Fruit fly (Drosophila melanogaster) whole organism, prepupa: ENCODE results near the gene nmd.

ENCODE experiments used
- CG10669 ChIP-seq: fragments of 200-800 bp; sonication (Bioruptor generic); optimal IDR thresholded peaks from 3 replicates; lab custom pipeline; 2018; ENCODE audit warnings: missing biosample characterization, mild to moderate bottlenecking, missing genetic modification characterization, moderate library complexity
- CG11902 ChIP-seq: fragments of 200-800 bp; sonication (Bioruptor generic); optimal IDR thresholded peaks from 3 replicates; lab custom pipeline; 2016; ENCODE audit warnings: missing biosample characterization, missing genetic modification characterization
- CG32006 ChIP-seq: fragments of 200-800 bp; sonication (Bioruptor generic); optimal IDR thresholded peaks from 3 replicates; lab custom pipeline; 2017; ENCODE audit warnings: missing biosample characterization, mild to moderate bottlenecking, missing genetic modification characterization
- CG6163 ChIP-seq: fragments of 200-800 bp; sonication (Bioruptor generic); IDR thresholded peaks from 3 replicates; pipeline ENCODE4 v1.3.6; 2022; ENCODE audit warnings: missing biosample characterization, missing genetic modification characterization
- CG6808 ChIP-seq: fragments of 200-800 bp; sonication (Bioruptor generic); optimal IDR thresholded peaks from 3 replicates; lab custom pipeline; 2017; ENCODE audit warnings: missing biosample characterization, missing genetic modification characterization, mild to moderate bottlenecking, moderate library complexity, missing genetic modification reagents
- CG6854 ChIP-seq: fragments of 200-800 bp; sonication (Bioruptor generic); optimal IDR thresholded peaks from 2 replicates; lab custom pipeline; 2017; ENCODE audit warnings: missing biosample characterization, mild to moderate bottlenecking, missing genetic modification characterization
- Eip78C ChIP-seq: fragments of 200-800 bp; sonication (Bioruptor generic); peaks from one replicate; lab custom pipeline; 2016; ENCODE audit warnings: missing biosample characterization, missing genetic modification characterization
- Hr38 ChIP-seq: sonication (Bioruptor generic); optimal IDR thresholded peaks from 2 replicates; lab custom pipeline; 2016; ENCODE audit warnings: missing biosample characterization, missing genetic modification characterization
- Hr39 ChIP-seq: fragments of 200-800 bp; sonication (Bioruptor generic); optimal IDR thresholded peaks from 2 replicates; lab custom pipeline; 2016; ENCODE audit warnings: missing biosample characterization, missing genetic modification characterization
- cyc ChIP-seq: fragments of 200-800 bp; sonication (Bioruptor generic); optimal IDR thresholded peaks from 3 replicates; lab custom pipeline; 2016; ENCODE audit warnings: missing biosample characterization, missing genetic modification characterization
- eg ChIP-seq: fragments of 200-800 bp; sonication (Bioruptor generic); IDR thresholded peaks from 3 replicates; pipeline ENCODE4 v1.3.6; 2022; ENCODE audit warnings: missing biosample characterization, missing genetic modification characterization
- fd59A ChIP-seq: fragments of 200-800 bp; sonication (Bioruptor generic); optimal IDR thresholded peaks from 2 replicates; lab custom pipeline; 2017; ENCODE audit warnings: missing biosample characterization, mild to moderate bottlenecking, missing genetic modification characterization, missing genetic modification reagents
- vri ChIP-seq: fragments of 200-800 bp; sonication (Bioruptor generic); optimal IDR thresholded peaks from 3 replicates; lab custom pipeline; 2016; ENCODE audit warnings: missing biosample characterization, mild to moderate bottlenecking, missing genetic modification characterization

- TF ChIP-seq eg (GFP tag; lab: Robert Waterston, UW) (no peak), Eip78C (GFP tag; lab: Kevin White, UChicago) (no peak), cyc (no peak), vri (GFP tag; lab: Kevin White, UChicago) (no peak), CG6854 (no peak), Hr39 (GFP tag; lab: Kevin White, UChicago) (no peak), CG10669 (GFP tag; lab: Kevin White, UChicago) (no peak), CG6808 (no peak), CG11902 (GFP tag; lab: Kevin White, UChicago) (peak; percentile 11), CG6163 (no peak), fd59A (no peak), CG32006 (GFP tag; lab: Kevin White, UChicago) (no peak), Hr38 (GFP tag; lab: Kevin White, UChicago) (no peak)
Observed at dm6 chr2L:10292066-10292560, 11.6 kb downstream of the nmd start, which contains the start of gene Ufd4.
